Worm (Caenorhabditis elegans): Measurements from ENCODE around the gene nlp-9.

- TF ChIP-seq unc-62 (GFP tag; optimal IDR thresholded peaks at IDR 0.05 in 1 of 2) (no peak), unc-62 (tag; optimal IDR thresholded peaks at IDR 0.05) (no peak), snpc-4 (tag; optimal IDR thresholded peaks at IDR 0.05) (no peak), fos-1 (tag; optimal IDR thresholded peaks at IDR 0.05) (no peak), egl-27 (tag; optimal IDR thresholded peaks at IDR 0.05) (no peak)
Observed at ce11 chrV:4264516-4264915, 45.1 kb downstream of the nlp-9 start, which contains the start of gene srt-35.
